Worm (Caenorhabditis elegans): ENCODE data around the gene ttr-20.

ttr-20 gene

DNA sequence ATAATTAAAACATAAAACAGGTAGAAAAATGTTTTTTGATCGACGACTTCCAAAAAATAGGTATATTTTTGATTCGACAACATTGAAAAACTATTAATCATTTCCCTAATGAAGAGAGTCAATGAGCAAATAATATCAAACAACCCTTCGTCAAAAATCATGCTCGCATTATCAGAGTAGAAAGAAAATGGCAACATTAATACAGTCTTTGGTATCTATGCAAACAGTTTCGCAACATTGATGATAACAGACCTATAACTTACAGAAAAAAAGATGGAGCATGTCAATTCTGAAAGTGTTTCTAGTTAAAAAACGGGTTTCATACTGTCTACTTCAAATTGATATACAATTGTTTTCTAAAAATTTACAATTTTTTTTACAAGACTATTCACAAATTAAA is 38.4 kb downstream of the ttr-20 start:
- TF ChIP-seq unc-120 (tag; optimal IDR thresholded peaks at IDR 0.05; ENCODE audit: poor library complexity, severe bottlenecking) = no peak
- no peak for TF ChIP-seq unc-39 (tag; optimal IDR thresholded peaks at IDR 0.05)
- TF ChIP-seq lsy-2 (tag; optimal IDR thresholded peaks at IDR 0.05) = no peak
- no peak for TF ChIP-seq M03D4.4 (tag; optimal IDR thresholded peaks at IDR 0.05)
- TF ChIP-seq blmp-1 (tag; optimal IDR thresholded peaks at IDR 0.05) = no peak
- no peak for TF ChIP-seq hlh-1 (tag; optimal IDR thresholded peaks at IDR 0.05)
- TF ChIP-seq nhr-2 (tag; optimal IDR thresholded peaks at IDR 0.05) = no peak
- no peak for TF ChIP-seq tbx-8 (GFP tag; optimal IDR thresholded peaks at IDR 0.05)

ce11 chrIV:4288332-4288731 is 41.7 kb downstream of the ttr-20 start, which contains the start of gene srv-4:
Gene srv-4 (minus strand): TSS chrIV:4288432.
- TF ChIP-seq nhr-76 (tag; optimal IDR thresholded peaks at IDR 0.05) (no peak), elt-3 (tag; optimal IDR thresholded peaks at IDR 0.05) (no peak), sptf-1 (tag; optimal IDR thresholded peaks at IDR 0.05) (no peak), nhr-2 (tag; optimal IDR thresholded peaks at IDR 0.05) (no peak), zip-8 (tag; optimal IDR thresholded peaks at IDR 0.05) (no peak), nhr-12 (tag; optimal IDR thresholded peaks at IDR 0.05) (no peak), unc-39 (tag; optimal IDR thresholded peaks at IDR 0.05) (no peak), hlh-1 (tag; optimal IDR thresholded peaks at IDR 0.05) (no peak), unc-120 (tag; optimal IDR thresholded peaks at IDR 0.05; ENCODE audit: poor library complexity, severe bottlenecking) (no peak), cnd-1 (tag; optimal IDR thresholded peaks at IDR 0.05) (no peak), flh-1 (GFP tag; optimal IDR thresholded peaks at IDR 0.05) (no peak), mep-1 (tag; optimal IDR thresholded peaks at IDR 0.05) (no peak), mab-5 (tag; optimal IDR thresholded peaks at IDR 0.05) (no peak), lin-13 (tag; optimal IDR thresholded peaks at IDR 0.05) (no peak), snpc-4 (tag; optimal IDR thresholded peaks at IDR 0.05) (no peak), mls-2 (tag; optimal IDR thresholded peaks at IDR 0.05) (no peak), ceh-43 (GFP tag; optimal IDR thresholded peaks at IDR 0.05) (no peak)

ce11 chrIV:4289267-4289666 is 42.7 kb downstream of the ttr-20 start, which contains the start of gene F15E6.5:
Gene F15E6.5 (plus strand): TSS chrIV:4289567.
- TF ChIP-seq tbx-8 (GFP tag; optimal IDR thresholded peaks at IDR 0.05) = no peak
- no peak for TF ChIP-seq ceh-83 (GFP tag; optimal IDR thresholded peaks at IDR 0.05)
- TF ChIP-seq unc-62 (GFP tag; optimal IDR thresholded peaks at IDR 0.05) = no peak
- no peak for TF ChIP-seq sem-2 (GFP tag; optimal IDR thresholded peaks at IDR 0.05)
- no peak for TF ChIP-seq nhr-76 (tag; optimal IDR thresholded peaks at IDR 0.05)
- TF ChIP-seq nhr-28 (tag; optimal IDR thresholded peaks at IDR 0.05) = no peak

- TF ChIP-seq ham-2 (GFP tag; optimal IDR thresholded peaks at IDR 0.05) (no peak), elt-1 (tag; optimal IDR thresholded peaks at IDR 0.05; ENCODE audit: borderline replicate concordance, insufficient read depth) (no peak), nhr-237 (tag; optimal IDR thresholded peaks at IDR 0.05) (no peak), ztf-11 (tag; optimal IDR thresholded peaks at IDR 0.05) (no peak), lsy-2 (tag; optimal IDR thresholded peaks at IDR 0.05) (no peak), zip-8 (tag; optimal IDR thresholded peaks at IDR 0.05) (no peak), unc-120 (tag; optimal IDR thresholded peaks at IDR 0.05; ENCODE audit: poor library complexity, severe bottlenecking) (no peak)
Measured at ce11 chrIV:4290472-4290871, 43.9 kb downstream of the ttr-20 start, which contains the start of gene dct-7. Gene dct-7 (minus strand): TSS chrIV:4290572.

ce11 chrIV:4291174-4291573 is 44.6 kb downstream of the ttr-20 start, which contains the start of gene F15E6.4:
Gene F15E6.4 (plus strand): TSS chrIV:4291474.
- no peak for TF ChIP-seq flh-1 (GFP tag; optimal IDR thresholded peaks at IDR 0.05)
- no peak for TF ChIP-seq ham-2 (GFP tag; optimal IDR thresholded peaks at IDR 0.05)
- TF ChIP-seq lsy-2 (tag; optimal IDR thresholded peaks at IDR 0.05) = no peak
- TF ChIP-seq hlh-1 (tag; optimal IDR thresholded peaks at IDR 0.05) = no peak
- TF ChIP-seq cnd-1 (tag; optimal IDR thresholded peaks at IDR 0.05) = no peak
- TF ChIP-seq mls-2 (tag; optimal IDR thresholded peaks at IDR 0.05) = no peak
- TF ChIP-seq elt-1 (tag; optimal IDR thresholded peaks at IDR 0.05; ENCODE audit: borderline replicate concordance, insufficient read depth) = no peak
- TF ChIP-seq M03D4.4 (tag; optimal IDR thresholded peaks at IDR 0.05) = no peak
- TF ChIP-seq pha-4 (tag; optimal IDR thresholded peaks at IDR 0.05) = no peak
- TF ChIP-seq blmp-1 (tag; optimal IDR thresholded peaks at IDR 0.05) = no peak
- no peak for TF ChIP-seq drap-1 (GFP tag; optimal IDR thresholded peaks at IDR 0.05)
- TF ChIP-seq ztf-11 (tag; optimal IDR thresholded peaks at IDR 0.05) = no peak
- no peak for TF ChIP-seq mab-5 (tag; optimal IDR thresholded peaks at IDR 0.05)
